Fruit fly (Drosophila melanogaster) whole organism, embryonic: ENCODE data around the gene CG11600.

Source experiments
- Antp ChIP-seq: fragments of 200-800 bp; sonication (Bioruptor generic); optimal IDR thresholded peaks from 3 replicates; lab custom pipeline; 2016; ENCODE audit warnings: missing biosample characterization, missing genetic modification characterization
- BtbVII ChIP-seq: fragments of 200-800 bp; sonication (Bioruptor generic); optimal IDR thresholded peaks from 3 replicates; lab custom pipeline; 2017; ENCODE audit warnings: missing biosample characterization, mild to moderate bottlenecking, missing genetic modification characterization
- Bteb2 ChIP-seq: fragments of 200-800 bp; sonication (Bioruptor generic); optimal IDR thresholded peaks from 2 replicates; lab custom pipeline; 2016; ENCODE audit warnings: missing biosample characterization, missing genetic modification characterization
- CG10959 ChIP-seq: fragments of 200-800 bp; sonication (Bioruptor generic); IDR thresholded peaks from 2 replicates; pipeline ENCODE4 v1.3.6; 2022; ENCODE audit warnings: missing biosample characterization, missing genetic modification characterization
- CG13296 ChIP-seq: fragments of 200-800 bp; sonication (Bioruptor generic); optimal IDR thresholded peaks from 3 replicates; lab custom pipeline; 2018; ENCODE audit warnings: missing biosample characterization, mild to moderate bottlenecking, missing genetic modification characterization
- CG15696 ChIP-seq: fragments of 200-800 bp; sonication (Bioruptor generic); optimal IDR thresholded peaks from 2 replicates; lab custom pipeline; 2019; ENCODE audit warnings: missing biosample characterization, mild to moderate bottlenecking, missing genetic modification characterization, moderate library complexity
- CG17829 ChIP-seq: fragments of 200-800 bp; optimal IDR thresholded peaks from 2 replicates; lab custom pipeline; 2019; ENCODE audit warnings: missing biosample characterization, mild to moderate bottlenecking, missing genetic modification characterization, moderate library complexity
- CG2199 ChIP-seq: fragments of 200-800 bp; sonication (Bioruptor generic); IDR thresholded peaks from 3 replicates; pipeline ENCODE4 v1.3.6; 2022; ENCODE audit warnings: missing biosample characterization, missing genetic modification characterization
- CG2712 ChIP-seq: fragments of 200-800 bp; optimal IDR thresholded peaks from 3 replicates; lab custom pipeline; 2019; ENCODE audit warnings: missing biosample characterization, mild to moderate bottlenecking, missing genetic modification characterization, moderate library complexity
- CG34376 ChIP-seq: fragments of 200-800 bp; sonication (Bioruptor generic); optimal IDR thresholded peaks from 2 replicates; lab custom pipeline; 2018; ENCODE audit warnings: missing biosample characterization, mild to moderate bottlenecking, missing genetic modification characterization
- CG34422 ChIP-seq: fragments of 200-800 bp; sonication (Bioruptor generic); IDR thresholded peaks from 3 replicates; pipeline ENCODE4 v1.3.6; 2022; ENCODE audit warnings: missing biosample characterization, missing genetic modification characterization
- CG42726 ChIP-seq: fragments of 200-800 bp; sonication (Bioruptor generic); IDR thresholded peaks from 2 replicates; pipeline ENCODE4 v1.3.6; 2022; ENCODE audit warnings: missing biosample characterization, missing genetic modification characterization; ENCODE audit not compliant: partially characterized antibody
- CG6854 ChIP-seq: fragments of 200-800 bp; sonication (Bioruptor generic); optimal IDR thresholded peaks from 3 replicates; lab custom pipeline; 2017; ENCODE audit warnings: missing biosample characterization, mild to moderate bottlenecking, missing genetic modification characterization
- CG7357 ChIP-seq: fragments of 200-800 bp; sonication (Bioruptor generic); IDR thresholded peaks from 3 replicates; pipeline ENCODE4 v1.3.6; 2022; ENCODE audit warnings: missing biosample characterization, missing genetic modification characterization
- CG7556 ChIP-seq: fragments of 200-800 bp; sonication (Bioruptor generic); optimal IDR thresholded peaks from 2 replicates; lab custom pipeline; 2017; ENCODE audit warnings: missing biosample characterization, mild to moderate bottlenecking, missing genetic modification characterization
- CG7839 ChIP-seq: fragments of 200-800 bp; sonication (Bioruptor generic); optimal IDR thresholded peaks from 3 replicates; lab custom pipeline; 2018; ENCODE audit warnings: missing biosample characterization, mild to moderate bottlenecking, missing genetic modification characterization, moderate library complexity
- Dek ChIP-seq: fragments of 200-800 bp; sonication (Bioruptor generic); optimal IDR thresholded peaks from 3 replicates; lab custom pipeline; 2019; ENCODE audit warnings: missing biosample characterization, mild to moderate bottlenecking, missing genetic modification characterization, moderate library complexity
- Dfd ChIP-seq, 2 experiments: fragments of >200 bp; optimal IDR thresholded peaks; 2 replicates each; lab custom pipeline; 2017; ENCODE audit warnings: missing biosample characterization in 2 of 2, missing genetic modification characterization in 2 of 2
- Dref ChIP-seq: fragments of 200-800 bp; sonication (Bioruptor generic); IDR thresholded peaks from 2 replicates; pipeline ENCODE4 v1.3.6; 2022; ENCODE audit warnings: missing biosample characterization, missing genetic modification characterization
- Eip74EF ChIP-seq, 2 experiments: fragments of 200-800 bp in 1 of 2; fragments of >200 bp in 1 of 2; sonication (Bioruptor generic) in 1 of 2; optimal IDR thresholded peaks; 2 replicates each; lab custom pipeline; 2017 to 2019; ENCODE audit warnings: missing biosample characterization in 2 of 2, missing genetic modification characterization in 2 of 2, mild to moderate bottlenecking in 1 of 2, moderate library complexity in 1 of 2
- HHEX ChIP-seq: fragments of 200-800 bp; sonication (Bioruptor generic); optimal IDR thresholded peaks from 3 replicates; lab custom pipeline; 2017; ENCODE audit warnings: missing biosample characterization, mild to moderate bottlenecking, missing genetic modification characterization, missing genetic modification reagents
- HmgZ ChIP-seq: fragments of 200-800 bp; sonication (Bioruptor generic); optimal IDR thresholded peaks from 2 replicates; lab custom pipeline; 2018; ENCODE audit warnings: missing biosample characterization, mild to moderate bottlenecking, missing genetic modification characterization
- Med ChIP-seq: fragments of 200-800 bp; sonication (Bioruptor generic); peaks from one replicate; lab custom pipeline; 2016; ENCODE audit warnings: missing biosample characterization, missing genetic modification characterization, mild to moderate bottlenecking, inconsistent platforms, moderate library complexity
- Sry-δ ChIP-seq: fragments of 200-800 bp; sonication (Bioruptor generic); optimal IDR thresholded peaks from 2 replicates; lab custom pipeline; 2016; ENCODE audit warnings: missing biosample characterization, missing genetic modification characterization
- Trl ChIP-seq, 3 experiments: fragments of >200 bp in 2 of 3; fragments of 200-800 bp in 1 of 3; sonication (Bioruptor generic) in 1 of 3; optimal IDR thresholded peaks; 2 replicates in 1 of 3; 3 replicates in 2 of 3; lab custom pipeline; 2016 to 2017; ENCODE audit warnings: missing biosample characterization in 1 of 3, missing genetic modification characterization in 1 of 3
- cg ChIP-seq: fragments of 200-800 bp; sonication (Bioruptor generic); optimal IDR thresholded peaks from 3 replicates; lab custom pipeline; 2019; ENCODE audit warnings: missing biosample characterization, mild to moderate bottlenecking, missing genetic modification characterization, moderate library complexity
- danr ChIP-seq: fragments of 200-800 bp; sonication (Bioruptor generic); IDR thresholded peaks from 2 replicates; pipeline ENCODE4 v1.3.6; 2022; ENCODE audit warnings: missing biosample characterization, missing genetic modification characterization
- dati ChIP-seq: fragments of 200-800 bp; sonication (Bioruptor generic); IDR thresholded peaks from 2 replicates; pipeline ENCODE4 v1.3.6; 2022; ENCODE audit warnings: missing biosample characterization, missing genetic modification characterization
- dimm ChIP-seq: fragments of 200-800 bp; sonication (Bioruptor generic); IDR thresholded peaks from 2 replicates; pipeline ENCODE4 v1.3.6; 2022; ENCODE audit warnings: missing biosample characterization, missing genetic modification characterization
- disco-r ChIP-seq: fragments of 200-800 bp; sonication (Bioruptor generic); optimal IDR thresholded peaks from 2 replicates; lab custom pipeline; 2016; ENCODE audit warnings: missing biosample characterization, missing genetic modification characterization
- ems ChIP-seq: fragments of 200-800 bp; sonication (Bioruptor generic); optimal IDR thresholded peaks from 3 replicates; lab custom pipeline; 2016; ENCODE audit warnings: missing biosample characterization, missing genetic modification characterization
- fd64A ChIP-seq: fragments of 200-800 bp; sonication (Bioruptor generic); optimal IDR thresholded peaks from 3 replicates; lab custom pipeline; 2018; ENCODE audit warnings: missing biosample characterization, mild to moderate bottlenecking, missing genetic modification characterization
- fd96Cb ChIP-seq: fragments of 200-800 bp; sonication (Bioruptor generic); optimal IDR thresholded peaks from 2 replicates; lab custom pipeline; 2018; ENCODE audit warnings: missing biosample characterization, mild to moderate bottlenecking, missing genetic modification characterization, moderate library complexity
- hb ChIP-seq: fragments of 200-800 bp; sonication (Bioruptor generic); IDR thresholded peaks from 3 replicates; pipeline ENCODE4 v1.3.6; 2022; ENCODE audit warnings: missing biosample characterization, missing genetic modification characterization; ENCODE audit not compliant: partially characterized antibody
- hth ChIP-seq: fragments of >200 bp; optimal IDR thresholded peaks from 2 replicates; lab custom pipeline; 2017; ENCODE audit warnings: inconsistent platforms
- insv ChIP-seq, 2 experiments: fragments of 200-800 bp; sonication (Bioruptor generic); optimal IDR thresholded peaks; 3 replicates each; lab custom pipeline; 2016 to 2018; ENCODE audit warnings: missing biosample characterization in 2 of 2, missing genetic modification characterization in 2 of 2
- lola ChIP-seq, 3 experiments: fragments of >200 bp in 2 of 3; fragments of 200-800 bp in 1 of 3; sonication (Bioruptor generic) in 1 of 3; optimal IDR thresholded peaks; 2 replicates each; lab custom pipeline; 2017 to 2019; ENCODE audit warnings: missing biosample characterization in 3 of 3, missing genetic modification characterization in 3 of 3, mild to moderate bottlenecking in 1 of 3, moderate library complexity in 1 of 3
- org-1 ChIP-seq: fragments of 200-800 bp; sonication (Bioruptor generic); optimal IDR thresholded peaks from 2 replicates; lab custom pipeline; 2017; ENCODE audit warnings: missing biosample characterization, missing genetic modification characterization
- prd ChIP-seq, 3 experiments: fragments of >200 bp in 2 of 3; fragments of 200-800 bp in 1 of 3; sonication (Bioruptor generic) in 1 of 3; optimal IDR thresholded peaks in 2 of 3; IDR thresholded peaks in 1 of 3; 2 replicates in 2 of 3; 3 replicates in 1 of 3; pipeline versions ENCODE4 v1.3.6 to Lab custom; 2017 to 2022; ENCODE audit warnings: missing biosample characterization in 1 of 3, missing genetic modification characterization in 1 of 3
- pros ChIP-seq: fragments of 200-800 bp; sonication (Bioruptor generic); optimal IDR thresholded peaks from 3 replicates; lab custom pipeline; 2019; ENCODE audit warnings: missing biosample characterization, mild to moderate bottlenecking, missing genetic modification characterization, moderate library complexity
- seq ChIP-seq: fragments of 200-800 bp; sonication (Bioruptor generic); IDR thresholded peaks from 2 replicates; pipeline ENCODE4 v1.3.6; 2022; ENCODE audit warnings: missing biosample characterization, missing genetic modification characterization
- slbo ChIP-seq: fragments of 200-800 bp; sonication (Bioruptor generic); IDR thresholded peaks from 2 replicates; pipeline ENCODE4 v1.3.6; 2022; ENCODE audit warnings: missing biosample characterization, missing genetic modification characterization
- tap ChIP-seq: fragments of 200-800 bp; optimal IDR thresholded peaks from 3 replicates; lab custom pipeline; 2019; ENCODE audit warnings: missing biosample characterization, mild to moderate bottlenecking, missing genetic modification characterization, moderate library complexity
- toy ChIP-seq: fragments of 200-800 bp; sonication (Bioruptor generic); IDR thresholded peaks from 2 replicates; pipeline ENCODE4 v1.3.6; 2022; ENCODE audit warnings: missing biosample characterization, missing genetic modification characterization
- twi ChIP-seq: fragments of 200-800 bp; optimal IDR thresholded peaks from 2 replicates; lab custom pipeline; 2019; ENCODE audit warnings: missing biosample characterization, mild to moderate bottlenecking, missing genetic modification characterization, moderate library complexity
- unc-4 ChIP-seq: fragments of 200-800 bp; sonication (Bioruptor generic); IDR thresholded peaks from 2 replicates; pipeline ENCODE4 v1.3.6; 2022; ENCODE audit warnings: missing biosample characterization, missing genetic modification characterization; ENCODE audit not compliant: partially characterized antibody
- yki ChIP-seq: fragments of >200 bp; optimal IDR thresholded peaks from 3 replicates; lab custom pipeline; 2018

Gene CG11600

dm6 chr3R:12652736-12653135 lies 16.4 kb downstream of the CG11600 start:
- TF ChIP-seq fd64A (GFP tag; lab: Kevin White, UChicago) (no peak), CG2199 (GFP tag; lab: Robert Waterston, UW) (peak; percentile 93), org-1 (GFP tag; lab: Kevin White, UChicago) (no peak), CG34422 (no peak), Med (GFP tag; lab: Kevin White, UChicago) (peak; percentile 11), BtbVII (GFP tag; lab: Kevin White, UChicago) (no peak), lola (GFP tag; optimal IDR thresholded peaks at IDR 0.05; lab: Kevin White, UChicago) (peak in 1 of 3 experiments; percentile 15)

dm6 chr3R:12653511-12654252 lies 17.3 kb downstream of the CG11600 start:
- TF ChIP-seq Trl (optimal IDR thresholded peaks at IDR 0.05; lab: Kevin White, UChicago) (peak; percentile 21 to 56), Trl (GFP tag; optimal IDR thresholded peaks at IDR 0.05; lab: Kevin White, UChicago) (peak; percentile 67), yki (lab: Kevin White, UChicago) (no peak), tap (tag; lab: Kevin White, UChicago) (peak; percentile 77), Dref (GFP tag; lab: Robert Waterston, UW) (no peak), HHEX (GFP tag; lab: Kevin White, UChicago) (peak; percentile 83), twi (tag; lab: Kevin White, UChicago) (peak; percentile 33), Antp (peak; percentile 89), CG7357 (GFP tag; lab: Robert Waterston, UW) (peak; percentile 81), hth (lab: Kevin White, UChicago) (no peak), Bteb2 (GFP tag; lab: Kevin White, UChicago) (peak; percentile 42), fd96Cb (tag; lab: Kevin White, UChicago) (peak; percentile 84), cg (no peak), CG2712 (tag; lab: Kevin White, UChicago) (peak; percentile 81), insv (GFP tag; optimal IDR thresholded peaks at IDR 0.05; lab: Kevin White, UChicago) (no peak), pros (GFP tag; lab: Kevin White, UChicago) (no peak), CG7839 (tag; lab: Kevin White, UChicago) (peak; percentile 89), Sry-δ (GFP tag; lab: Kevin White, UChicago) (peak; percentile 20), prd (optimal IDR thresholded peaks at IDR 0.05; lab: Kevin White, UChicago) (no peak), prd (GFP tag; IDR thresholded peaks at IDR 0.05; lab: Robert Waterston, UW) (peak; percentile 87), CG17829 (tag; lab: Kevin White, UChicago) (peak; percentile 65), danr (GFP tag; lab: Robert Waterston, UW) (peak; percentile 80), hb (no peak), unc-4 (GFP tag; lab: Robert Waterston, UW) (no peak), seq (GFP tag; lab: Robert Waterston, UW) (peak; percentile 89), CG6854 (GFP tag; lab: Kevin White, UChicago) (peak; percentile 71), dati (GFP tag; lab: Robert Waterston, UW) (peak; percentile 55; the same call in 1 of the 2 replicates), HmgZ (tag; lab: Kevin White, UChicago) (peak; percentile 64), CG13296 (GFP tag; lab: Kevin White, UChicago) (peak; percentile 66), Dek (tag; lab: Kevin White, UChicago) (peak; percentile 65), Eip74EF (GFP tag; optimal IDR thresholded peaks at IDR 0.05; lab: Kevin White, UChicago) (peak in 1 of 2 experiments; percentile 82), dimm (GFP tag; lab: Robert Waterston, UW) (peak; percentile 60), CG34376 (peak; percentile 31), CG42726 (GFP tag; lab: Robert Waterston, UW) (no peak), CG7556 (GFP tag; lab: Kevin White, UChicago) (peak; percentile 85), CG10959 (GFP tag; lab: Robert Waterston, UW) (peak; percentile 40; the same call in 1 of the 2 replicates), slbo (GFP tag; lab: Robert Waterston, UW) (peak; percentile 82), ems (GFP tag; lab: Kevin White, UChicago) (peak; percentile 73), disco-r (GFP tag; lab: Kevin White, UChicago) (peak; percentile 63), toy (GFP tag; lab: Robert Waterston, UW) (no peak), CG15696 (peak; percentile 30), Dfd (GFP tag; optimal IDR thresholded peaks at IDR 0.05; lab: Kevin White, UChicago) (no peak)
